Worm (Caenorhabditis elegans): ENCODE measurements around the gene cey-1.

DNA sequence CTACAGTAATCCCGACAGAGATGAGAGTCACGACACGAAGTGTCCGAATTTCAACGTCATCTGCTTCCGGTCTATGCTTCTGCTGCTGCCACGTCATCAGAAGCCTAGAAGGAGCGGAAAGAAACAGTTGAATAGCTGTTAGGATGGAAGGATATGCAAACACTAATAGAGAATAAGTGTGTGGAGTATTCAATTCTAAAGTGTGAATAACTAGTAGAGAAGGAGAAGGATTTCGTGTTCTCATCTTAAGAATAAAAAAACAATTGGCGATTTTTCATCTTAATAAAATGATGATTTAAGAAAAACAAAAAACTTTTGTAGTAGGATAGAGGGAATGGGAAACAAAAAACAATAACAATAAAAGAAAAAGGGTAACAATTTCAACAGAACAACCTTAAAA lies 4.9 kb upstream of the cey-1 start, which contains the start of gene col-83:
- no peak for TF ChIP-seq pqm-1 (tag; optimal IDR thresholded peaks at IDR 0.05)
- no peak for TF ChIP-seq egl-5 (tag; optimal IDR thresholded peaks at IDR 0.05)
- no peak for TF ChIP-seq nhr-28 (tag; optimal IDR thresholded peaks at IDR 0.05)
- no peak for TF ChIP-seq nhr-12 (tag; optimal IDR thresholded peaks at IDR 0.05)
- no peak for TF ChIP-seq ama-1 (optimal IDR thresholded peaks at IDR 0.05)
- TF ChIP-seq nhr-76 (tag; optimal IDR thresholded peaks at IDR 0.05) = no peak
- TF ChIP-seq tbx-2 (tag; optimal IDR thresholded peaks at IDR 0.05) = no peak
- TF ChIP-seq snpc-4 (tag; optimal IDR thresholded peaks at IDR 0.05) = no peak
- TF ChIP-seq nhr-237 (tag; optimal IDR thresholded peaks at IDR 0.05) = no peak
- no peak for TF ChIP-seq fkh-10 (GFP tag; optimal IDR thresholded peaks at IDR 0.05)
- TF ChIP-seq unc-39 (tag; optimal IDR thresholded peaks at IDR 0.05) = no peak
- no peak for TF ChIP-seq nhr-77 (tag; optimal IDR thresholded peaks at IDR 0.05)

All from whole organism, L3 larva.